Fruit fly (Drosophila melanogaster) whole organism, embryonic: ENCODE data around the gene mRpS2.

Experiments
- Abd-B ChIP-seq: fragments of 200-800 bp; sonication (Bioruptor generic); optimal IDR thresholded peaks from 2 replicates; lab custom pipeline; 2018; ENCODE audit warnings: missing biosample characterization, mild to moderate bottlenecking, missing genetic modification characterization, moderate library complexity
- Atf3 ChIP-seq: fragments of 200-800 bp; sonication (Bioruptor generic); optimal IDR thresholded peaks from 3 replicates; lab custom pipeline; 2016; ENCODE audit warnings: missing biosample characterization, missing genetic modification characterization
- Blimp-1 ChIP-seq: fragments of 200-800 bp; sonication (Bioruptor generic); optimal IDR thresholded peaks from 3 replicates; lab custom pipeline; 2018; ENCODE audit warnings: missing biosample characterization, missing genetic modification characterization, mild to moderate bottlenecking, moderate library complexity, missing genetic modification reagents
- CG10267 ChIP-seq: fragments of 200-800 bp; sonication (Bioruptor generic); optimal IDR thresholded peaks from 2 replicates; lab custom pipeline; 2018; ENCODE audit warnings: missing biosample characterization, mild to moderate bottlenecking, missing genetic modification characterization, moderate library complexity
- CG12744 ChIP-seq: fragments of 200-800 bp; sonication (Bioruptor generic); optimal IDR thresholded peaks from 2 replicates; lab custom pipeline; 2016; ENCODE audit warnings: missing biosample characterization, missing genetic modification characterization
- CG13296 ChIP-seq: fragments of 200-800 bp; sonication (Bioruptor generic); optimal IDR thresholded peaks from 3 replicates; lab custom pipeline; 2018; ENCODE audit warnings: missing biosample characterization, mild to moderate bottlenecking, missing genetic modification characterization
- CG14860 ChIP-seq: fragments of 200-800 bp; sonication (Bioruptor generic); IDR thresholded peaks from 3 replicates; pipeline ENCODE4 v1.3.6; 2022; ENCODE audit warnings: missing biosample characterization, missing genetic modification characterization; ENCODE audit not compliant: partially characterized antibody
- CG15011 ChIP-seq: fragments of 200-800 bp; sonication (Bioruptor generic); optimal IDR thresholded peaks from 3 replicates; lab custom pipeline; 2018; ENCODE audit warnings: missing biosample characterization, mild to moderate bottlenecking, missing genetic modification characterization
- CG15269 ChIP-seq: fragments of 200-800 bp; sonication (Bioruptor generic); optimal IDR thresholded peaks from 2 replicates; lab custom pipeline; 2018; ENCODE audit warnings: missing biosample characterization, mild to moderate bottlenecking, missing genetic modification characterization, moderate library complexity
- CG2712 ChIP-seq: fragments of 200-800 bp; optimal IDR thresholded peaks from 3 replicates; lab custom pipeline; 2019; ENCODE audit warnings: missing biosample characterization, mild to moderate bottlenecking, missing genetic modification characterization, moderate library complexity
- CG3163 ChIP-seq: fragments of 200-800 bp; sonication (Bioruptor generic); optimal IDR thresholded peaks from 3 replicates; lab custom pipeline; 2016; ENCODE audit warnings: missing biosample characterization, missing genetic modification characterization
- CG32532 ChIP-seq: fragments of 200-800 bp; sonication (Bioruptor generic); IDR thresholded peaks from 2 replicates; pipeline ENCODE4 v1.3.6; 2022; ENCODE audit warnings: missing biosample characterization, missing genetic modification characterization
- CG33557 ChIP-seq: fragments of 200-800 bp; sonication (Bioruptor generic); optimal IDR thresholded peaks from 2 replicates; lab custom pipeline; 2019; ENCODE audit warnings: missing biosample characterization, mild to moderate bottlenecking, missing genetic modification characterization, moderate library complexity
- CG3838 ChIP-seq: fragments of 200-800 bp; sonication (Bioruptor generic); optimal IDR thresholded peaks from 3 replicates; lab custom pipeline; 2016; ENCODE audit warnings: missing biosample characterization, missing genetic modification characterization
- CG6683 ChIP-seq: fragments of 200-800 bp; sonication (Bioruptor generic); optimal IDR thresholded peaks from 2 replicates; lab custom pipeline; 2017; ENCODE audit warnings: missing biosample characterization, mild to moderate bottlenecking, missing genetic modification characterization, missing genetic modification reagents
- CG6791 ChIP-seq: fragments of 200-800 bp; sonication (Bioruptor generic); IDR thresholded peaks from 3 replicates; pipeline ENCODE4 v1.3.6; 2022; ENCODE audit warnings: missing biosample characterization, missing genetic modification characterization; ENCODE audit not compliant: partially characterized antibody
- CG6813 ChIP-seq: fragments of 200-800 bp; sonication (Bioruptor generic); optimal IDR thresholded peaks from 2 replicates; lab custom pipeline; 2017; ENCODE audit warnings: missing biosample characterization, missing genetic modification characterization, mild to moderate bottlenecking, moderate library complexity, missing genetic modification reagents
- CG7271 ChIP-seq: fragments of 200-800 bp; sonication (Bioruptor generic); optimal IDR thresholded peaks from 2 replicates; lab custom pipeline; 2018; ENCODE audit warnings: missing biosample characterization, mild to moderate bottlenecking, missing genetic modification characterization, moderate library complexity
- CG7357 ChIP-seq: fragments of 200-800 bp; sonication (Bioruptor generic); IDR thresholded peaks from 3 replicates; pipeline ENCODE4 v1.3.6; 2022; ENCODE audit warnings: missing biosample characterization, missing genetic modification characterization
- CG7987 ChIP-seq: fragments of 200-800 bp; sonication (Bioruptor generic); optimal IDR thresholded peaks from 2 replicates; lab custom pipeline; 2018; ENCODE audit warnings: missing biosample characterization, mild to moderate bottlenecking, missing genetic modification characterization, moderate library complexity
- CHES-1-like ChIP-seq: fragments of 200-800 bp; sonication (Bioruptor generic); optimal IDR thresholded peaks from 2 replicates; lab custom pipeline; 2016; ENCODE audit warnings: missing biosample characterization, missing genetic modification characterization
- CTCF ChIP-seq: fragments of 200-800 bp; sonication (Bioruptor generic); optimal IDR thresholded peaks from 2 replicates; lab custom pipeline; 2017; ENCODE audit warnings: missing biosample characterization, mild to moderate bottlenecking, missing genetic modification characterization, moderate library complexity
- Drgx ChIP-seq: fragments of 200-800 bp; sonication (Bioruptor generic); IDR thresholded peaks from 2 replicates; pipeline ENCODE4 v1.3.6; 2022; ENCODE audit warnings: missing biosample characterization, missing genetic modification characterization
- H15 ChIP-seq: fragments of 200-800 bp; sonication (Bioruptor generic); IDR thresholded peaks from 3 replicates; pipeline ENCODE4 v1.3.6; 2022; ENCODE audit warnings: missing biosample characterization, missing genetic modification characterization
- Max ChIP-seq: fragments of 200-800 bp; sonication (Bioruptor generic); optimal IDR thresholded peaks from 2 replicates; lab custom pipeline; 2016; ENCODE audit warnings: missing biosample characterization, mild to moderate bottlenecking, missing genetic modification characterization
- Meics ChIP-seq: fragments of 200-800 bp; sonication (Bioruptor generic); optimal IDR thresholded peaks from 2 replicates; lab custom pipeline; 2017; ENCODE audit warnings: missing biosample characterization, mild to moderate bottlenecking, missing genetic modification characterization
- Optix ChIP-seq: fragments of 200-800 bp; sonication (Bioruptor generic); IDR thresholded peaks from 3 replicates; pipeline ENCODE4 v1.3.6; 2022; ENCODE audit warnings: missing biosample characterization, missing genetic modification characterization
- Poxn ChIP-seq: fragments of 200-800 bp; sonication (Bioruptor generic); IDR thresholded peaks from 2 replicates; pipeline ENCODE4 v1.3.6; 2022; ENCODE audit warnings: missing biosample characterization, missing genetic modification characterization
- Ptx1 ChIP-seq: fragments of 200-800 bp; sonication (Bioruptor generic); IDR thresholded peaks from 2 replicates; pipeline ENCODE4 v1.3.6; 2022; ENCODE audit warnings: missing biosample characterization, missing genetic modification characterization
- Side ChIP-seq: fragments of 200-800 bp; sonication (Bioruptor generic); optimal IDR thresholded peaks from 2 replicates; lab custom pipeline; 2016; ENCODE audit warnings: missing biosample characterization, missing genetic modification characterization
- Spps ChIP-seq: fragments of 200-800 bp; sonication (Bioruptor generic); optimal IDR thresholded peaks from 2 replicates; lab custom pipeline; 2018; ENCODE audit warnings: missing biosample characterization, mild to moderate bottlenecking, missing genetic modification characterization
- Sry-δ ChIP-seq: fragments of 200-800 bp; sonication (Bioruptor generic); optimal IDR thresholded peaks from 2 replicates; lab custom pipeline; 2016; ENCODE audit warnings: missing biosample characterization, missing genetic modification characterization
- amos ChIP-seq: fragments of 200-800 bp; sonication (Bioruptor generic); IDR thresholded peaks from 2 replicates; pipeline ENCODE4 v1.3.6; 2022; ENCODE audit warnings: missing biosample characterization, missing genetic modification characterization; ENCODE audit not compliant: partially characterized antibody
- bsh ChIP-seq, 2 experiments: fragments of 200-800 bp; sonication (Bioruptor generic); optimal IDR thresholded peaks; 2 replicates each; lab custom pipeline; 2017 to 2018; ENCODE audit warnings: mild to moderate bottlenecking in 2 of 2, missing biosample characterization in 2 of 2, missing genetic modification characterization in 2 of 2, moderate library complexity in 1 of 2
- cg ChIP-seq: fragments of 200-800 bp; sonication (Bioruptor generic); optimal IDR thresholded peaks from 3 replicates; lab custom pipeline; 2019; ENCODE audit warnings: missing biosample characterization, mild to moderate bottlenecking, missing genetic modification characterization, moderate library complexity
- ci ChIP-seq: fragments of 200-800 bp; sonication (Bioruptor generic); IDR thresholded peaks from 3 replicates; pipeline ENCODE4 v1.3.6; 2022; ENCODE audit warnings: missing biosample characterization, missing genetic modification characterization
- dmrt11E ChIP-seq: fragments of 200-800 bp; sonication (Bioruptor generic); optimal IDR thresholded peaks from 3 replicates; lab custom pipeline; 2018; ENCODE audit warnings: missing biosample characterization, mild to moderate bottlenecking, missing genetic modification characterization, moderate library complexity
- fd3F ChIP-seq: fragments of 200-800 bp; sonication (Bioruptor generic); optimal IDR thresholded peaks from 2 replicates; lab custom pipeline; 2018; ENCODE audit warnings: missing biosample characterization, mild to moderate bottlenecking, missing genetic modification characterization, moderate library complexity
- grn ChIP-seq: fragments of 200-800 bp; sonication (Bioruptor generic); optimal IDR thresholded peaks from 3 replicates; lab custom pipeline; 2017; ENCODE audit warnings: missing biosample characterization, missing genetic modification characterization
- lmd ChIP-seq: fragments of 200-800 bp; sonication (Bioruptor generic); IDR thresholded peaks from 2 replicates; pipeline ENCODE4 v1.3.6; 2022; ENCODE audit warnings: missing biosample characterization, missing genetic modification characterization
- mirr ChIP-seq: fragments of 200-800 bp; sonication (Bioruptor generic); optimal IDR thresholded peaks from 3 replicates; lab custom pipeline; 2018; ENCODE audit warnings: missing biosample characterization, mild to moderate bottlenecking, missing genetic modification characterization
- phol ChIP-seq: fragments of 200-800 bp; sonication (Bioruptor generic); optimal IDR thresholded peaks from 3 replicates; lab custom pipeline; 2018; ENCODE audit warnings: missing biosample characterization, mild to moderate bottlenecking, missing genetic modification characterization, moderate library complexity
- rib ChIP-seq: fragments of 200-800 bp; sonication (Bioruptor generic); IDR thresholded peaks from 2 replicates; pipeline ENCODE4 v1.3.6; 2022; ENCODE audit warnings: missing biosample characterization, missing genetic modification characterization
- ro ChIP-seq: fragments of 200-800 bp; sonication (Bioruptor generic); IDR thresholded peaks from 2 replicates; pipeline ENCODE4 v1.3.6; 2022; ENCODE audit warnings: missing biosample characterization, missing genetic modification characterization
- row ChIP-seq: fragments of 200-800 bp; sonication (Bioruptor generic); IDR thresholded peaks from 3 replicates; pipeline ENCODE4 v1.3.6; 2022; ENCODE audit warnings: missing biosample characterization, missing genetic modification characterization
- run ChIP-seq: fragments of 200-800 bp; sonication (Bioruptor generic); optimal IDR thresholded peaks from 3 replicates; lab custom pipeline; 2018; ENCODE audit warnings: missing biosample characterization, mild to moderate bottlenecking, missing genetic modification characterization
- shn ChIP-seq: fragments of 200-800 bp; sonication (Bioruptor generic); optimal IDR thresholded peaks from 3 replicates; lab custom pipeline; 2016; ENCODE audit warnings: missing biosample characterization, missing genetic modification characterization
- sisA ChIP-seq: fragments of 200-800 bp; sonication (Bioruptor generic); IDR thresholded peaks from 2 replicates; pipeline ENCODE4 v1.3.6; 2022; ENCODE audit warnings: missing biosample characterization, missing genetic modification characterization
- stc ChIP-seq: fragments of 200-800 bp; sonication (Bioruptor generic); IDR thresholded peaks from 2 replicates; pipeline ENCODE4 v1.3.6; 2022; ENCODE audit warnings: missing biosample characterization, missing genetic modification characterization
- tx ChIP-seq: fragments of 200-800 bp; sonication (Bioruptor generic); optimal IDR thresholded peaks from 2 replicates; lab custom pipeline; 2016; ENCODE audit warnings: missing biosample characterization, missing genetic modification characterization

mRpS2 gene

DNA sequence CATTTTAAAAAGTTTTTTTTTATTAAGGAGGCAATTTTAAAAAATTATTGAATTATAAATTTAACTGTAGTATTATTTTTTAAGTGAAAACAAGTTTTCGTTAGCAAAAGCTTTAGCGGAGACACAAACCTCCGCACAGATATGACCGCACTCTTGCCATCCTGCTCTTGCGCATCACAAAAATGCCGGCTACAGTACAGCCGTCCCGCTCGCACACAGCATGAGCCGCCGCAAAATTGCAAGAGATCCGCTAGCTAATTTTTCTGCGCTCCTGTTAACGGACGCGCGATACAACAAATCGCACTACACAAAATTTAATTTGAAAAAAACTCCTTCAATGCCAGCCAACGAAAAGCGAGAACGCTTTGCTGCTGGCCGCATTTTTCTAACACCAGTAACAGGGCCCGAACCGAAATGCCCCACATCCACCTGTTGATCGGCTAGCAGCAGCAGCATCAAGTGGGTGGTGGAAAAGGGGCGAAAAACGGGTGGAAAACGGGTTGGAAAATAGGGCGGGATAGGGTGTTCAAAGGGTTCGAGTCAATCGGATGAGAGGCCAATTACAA, 40.1 kb downstream of the mRpS2 start:
- TF ChIP-seq run (peak; percentile 32), Ptx1 (0 out of 2 replicates have a peak, but pooled peaks have one; percentile 25), CG15011 (GFP tag; lab: Kevin White, UChicago) (no peak), CG6813 (GFP tag; lab: Kevin White, UChicago) (peak; percentile 13), sisA (GFP tag; lab: Robert Waterston, UW) (no peak), cg (peak; percentile 60), CG33557 (GFP tag; lab: Kevin White, UChicago) (peak; percentile 14), ci (peak; percentile 54; the same call in 1 of the 3 replicates), CG10267 (tag; lab: Kevin White, UChicago) (peak; percentile 24), CG6683 (GFP tag; lab: Kevin White, UChicago) (no peak), Abd-B (GFP tag; lab: Kevin White, UChicago) (no peak), CG14860 (peak; percentile 39; the same call in 1 of the 3 replicates), mirr (GFP tag; lab: Kevin White, UChicago) (peak; percentile 60), lmd (GFP tag; lab: Robert Waterston, UW) (no peak; the same call in 1 of the 2 replicates), Optix (GFP tag; lab: Robert Waterston, UW) (no peak), phol (peak; percentile 38), CG13296 (GFP tag; lab: Kevin White, UChicago) (no peak), ro (no peak), CG3163 (GFP tag; lab: Kevin White, UChicago) (no peak), Meics (GFP tag; lab: Kevin White, UChicago) (peak; percentile 21), tx (GFP tag; lab: Kevin White, UChicago) (no peak), Max (peak; percentile 64), CG7357 (no peak), shn (GFP tag; lab: Kevin White, UChicago) (peak; percentile 13), bsh (GFP tag; optimal IDR thresholded peaks at IDR 0.05; lab: Kevin White, UChicago) (peak in 1 of 2 experiments; percentile 55), fd3F (GFP tag; lab: Kevin White, UChicago) (peak; percentile 14), Side (GFP tag; lab: Kevin White, UChicago) (peak; percentile 26), CG3838 (GFP tag; lab: Kevin White, UChicago) (no peak), dmrt11E (tag; lab: Kevin White, UChicago) (peak; percentile 46), Blimp-1 (peak; percentile 52), Atf3 (GFP tag; lab: Kevin White, UChicago) (no peak), CG12744 (GFP tag; lab: Kevin White, UChicago) (peak; percentile 37), CHES-1-like (GFP tag; lab: Kevin White, UChicago) (peak; percentile 70), CG7271 (tag; lab: Kevin White, UChicago) (no peak), rib (peak; percentile 66; the same call in 1 of the 2 replicates), Poxn (GFP tag; lab: Robert Waterston, UW) (no peak), grn (no peak), CTCF (GFP tag; lab: Kevin White, UChicago) (peak; percentile 48), Sry-δ (GFP tag; lab: Kevin White, UChicago) (no peak), amos (GFP tag; lab: Robert Waterston, UW) (peak; percentile 50; the same call in 1 of the 2 replicates), H15 (GFP tag; lab: Robert Waterston, UW) (no peak), Drgx (no peak; the same call in 1 of the 2 replicates), CG15269 (tag; lab: Kevin White, UChicago) (peak; percentile 58), CG32532 (peak; percentile 41; the same call in 1 of the 2 replicates), stc (GFP tag; lab: Robert Waterston, UW) (peak; percentile 27; the same call in 1 of the 2 replicates), Spps (tag; lab: Kevin White, UChicago) (peak; percentile 8), CG2712 (tag; lab: Kevin White, UChicago) (peak; percentile 52), CG6791 (GFP tag; lab: Robert Waterston, UW) (peak; percentile 68), row (GFP tag; lab: Robert Waterston, UW) (peak; percentile 72), CG7987 (peak; percentile 55)
